Worm (Caenorhabditis elegans) whole organism, L2 larva: Measurements from ENCODE around the gene cwn-1.

Experiments
- C34F6.9 ChIP-seq: fragments of 150-350 bp; optimal IDR thresholded peaks from 2 replicates; lab custom pipeline; 2014; ENCODE audit warnings: missing biosample characterization, missing genetic modification characterization
- F13H6.1 ChIP-seq: sonication (generic microtip); optimal IDR thresholded peaks from 2 replicates; lab custom pipeline; 2016; ENCODE audit warnings: missing genetic modification characterization, missing compliant biosample characterization
- R02D3.7 ChIP-seq: fragments of 150-350 bp; optimal IDR thresholded peaks from 2 replicates; lab custom pipeline; 2014; ENCODE audit warnings: missing biosample characterization, missing genetic modification characterization
- Y55F3AM.14 ChIP-seq: fragments of 200-800 bp; sonication (Bioruptor generic); optimal IDR thresholded peaks from 2 replicates; lab custom pipeline; 2018; ENCODE audit warnings: mild to moderate bottlenecking, missing genetic modification characterization, missing compliant biosample characterization
- ZK546.5 ChIP-seq: sonication (generic microtip); optimal IDR thresholded peaks from 2 replicates; lab custom pipeline; 2017; ENCODE audit warnings: missing biosample characterization, missing genetic modification characterization
- alr-1 ChIP-seq: fragments of 150-350 bp; optimal IDR thresholded peaks from 2 replicates; lab custom pipeline; 2014; ENCODE audit warnings: missing biosample characterization, missing genetic modification characterization
- aly-2 ChIP-seq: fragments of 150-350 bp; optimal IDR thresholded peaks from 2 replicates; lab custom pipeline; 2014; ENCODE audit warnings: missing biosample characterization, missing genetic modification characterization
- ama-1 ChIP-seq: fragments of 150-350 bp; optimal IDR thresholded peaks from 2 replicates; lab custom pipeline; 2018; ENCODE audit warnings: inconsistent platforms
- blmp-1 ChIP-seq: sonication (generic microtip); optimal IDR thresholded peaks from 2 replicates; lab custom pipeline; 2017; ENCODE audit warnings: missing genetic modification characterization, mild to moderate bottlenecking, missing compliant biosample characterization, antibody characterized with exemption, moderate library complexity; ENCODE audit not compliant: insufficient read depth
- ceh-16 ChIP-seq: fragments of 150-350 bp; optimal IDR thresholded peaks from 2 replicates; lab custom pipeline; 2014; ENCODE audit warnings: missing biosample characterization, missing genetic modification characterization
- ceh-82 ChIP-seq: fragments of 150-350 bp; optimal IDR thresholded peaks from 2 replicates; lab custom pipeline; 2014; ENCODE audit warnings: missing biosample characterization, missing genetic modification characterization
- crh-2 ChIP-seq: sonication (generic microtip); optimal IDR thresholded peaks from 2 replicates; lab custom pipeline; 2017; ENCODE audit warnings: missing biosample characterization, missing genetic modification characterization
- dmd-4 ChIP-seq: sonication (generic microtip); optimal IDR thresholded peaks from 2 replicates; lab custom pipeline; 2017; ENCODE audit warnings: missing biosample characterization, missing genetic modification characterization
- egl-27 ChIP-seq: sonication (generic microtip); optimal IDR thresholded peaks from 3 replicates; lab custom pipeline; 2017; ENCODE audit warnings: missing biosample characterization, missing genetic modification reagents, missing genetic modification characterization
- elt-1 ChIP-seq: fragments of 150-350 bp; optimal IDR thresholded peaks from 2 replicates; lab custom pipeline; 2014; ENCODE audit warnings: missing biosample characterization, missing genetic modification characterization
- elt-3 ChIP-seq: sonication (generic microtip); optimal IDR thresholded peaks from 2 replicates; lab custom pipeline; 2017; ENCODE audit warnings: missing biosample characterization, missing genetic modification characterization
- fos-1 ChIP-seq: fragments of 150-350 bp; optimal IDR thresholded peaks from 2 replicates; lab custom pipeline; 2014; ENCODE audit warnings: missing biosample characterization, missing genetic modification characterization
- gmeb-1 ChIP-seq: fragments of 150-350 bp; optimal IDR thresholded peaks from 2 replicates; lab custom pipeline; 2014; ENCODE audit warnings: missing biosample characterization, missing genetic modification characterization
- lin-11 ChIP-seq: fragments of 150-350 bp; sonication (generic microtip); optimal IDR thresholded peaks from 2 replicates; lab custom pipeline; 2014; ENCODE audit warnings: missing biosample characterization, missing genetic modification characterization, inconsistent platforms, mixed read lengths
- lin-13 ChIP-seq: fragments of 150-350 bp; optimal IDR thresholded peaks from 2 replicates; lab custom pipeline; 2014; ENCODE audit warnings: missing biosample characterization, missing genetic modification reagents, missing genetic modification characterization
- lsy-2 ChIP-seq, 2 experiments: fragments of 150-350 bp in 1 of 2; sonication (generic microtip) in 1 of 2; optimal IDR thresholded peaks; 2 replicates each; lab custom pipeline; 2014 to 2017; ENCODE audit warnings: missing biosample characterization in 2 of 2, missing genetic modification characterization in 2 of 2
- mab-5 ChIP-seq: fragments of 150-350 bp; optimal IDR thresholded peaks from 2 replicates; lab custom pipeline; 2014; ENCODE audit warnings: missing biosample characterization, missing genetic modification characterization
- nhr-129 ChIP-seq: fragments of 150-350 bp; optimal IDR thresholded peaks from 2 replicates; lab custom pipeline; 2014; ENCODE audit warnings: missing biosample characterization, missing genetic modification characterization
- nhr-21 ChIP-seq: fragments of 150-350 bp; optimal IDR thresholded peaks from 2 replicates; lab custom pipeline; 2014; ENCODE audit warnings: missing biosample characterization, missing genetic modification characterization
- nhr-23 ChIP-seq: fragments of 150-350 bp; optimal IDR thresholded peaks from 2 replicates; lab custom pipeline; 2014; ENCODE audit warnings: missing biosample characterization, missing genetic modification reagents, missing genetic modification characterization
- nhr-237 ChIP-seq: fragments of 150-350 bp; optimal IDR thresholded peaks from 2 replicates; lab custom pipeline; 2014; ENCODE audit warnings: missing biosample characterization, missing genetic modification characterization
- nhr-25 ChIP-seq: fragments of 150-350 bp; sonication (generic microtip); optimal IDR thresholded peaks from 3 replicates; lab custom pipeline; 2014; ENCODE audit warnings: missing biosample characterization, missing genetic modification characterization
- nhr-6 ChIP-seq: fragments of 150-350 bp; optimal IDR thresholded peaks from 2 replicates; lab custom pipeline; 2014; ENCODE audit warnings: missing biosample characterization, missing genetic modification characterization
- nhr-77 ChIP-seq: fragments of 150-350 bp; optimal IDR thresholded peaks from 2 replicates; lab custom pipeline; 2014; ENCODE audit warnings: missing biosample characterization, missing genetic modification characterization
- peb-1 ChIP-seq: fragments of 150-350 bp; optimal IDR thresholded peaks from 2 replicates; lab custom pipeline; 2014; ENCODE audit warnings: missing biosample characterization, missing genetic modification characterization
- sem-4 ChIP-seq: fragments of 150-350 bp; optimal IDR thresholded peaks from 2 replicates; lab custom pipeline; 2014; ENCODE audit warnings: missing biosample characterization, missing genetic modification reagents, missing genetic modification characterization
- sma-3 ChIP-seq: sonication (generic microtip); optimal IDR thresholded peaks from 2 replicates; lab custom pipeline; 2016; ENCODE audit warnings: missing genetic modification reagents, missing genetic modification characterization, missing compliant biosample characterization
- sma-9 ChIP-seq, 2 experiments: fragments of 150-350 bp in 1 of 2; sonication (generic microtip) in 1 of 2; optimal IDR thresholded peaks; 2 replicates each; lab custom pipeline; 2014 to 2016; ENCODE audit warnings: missing genetic modification characterization in 2 of 2, mild to moderate bottlenecking in 1 of 2, missing biosample characterization in 1 of 2, missing compliant biosample characterization in 1 of 2, missing genetic modification reagents in 1 of 2, moderate library complexity in 1 of 2
- snpc-4 ChIP-seq: fragments of 150-350 bp; optimal IDR thresholded peaks from 2 replicates; lab custom pipeline; 2014; ENCODE audit warnings: missing biosample characterization, missing genetic modification characterization
- unc-55 ChIP-seq: fragments of 150-350 bp; sonication (generic microtip); optimal IDR thresholded peaks from 3 replicates; lab custom pipeline; 2014; ENCODE audit warnings: missing biosample characterization, missing genetic modification reagents, missing genetic modification characterization
- unc-62 ChIP-seq: fragments of 150-350 bp; optimal IDR thresholded peaks from 2 replicates; lab custom pipeline; 2014; ENCODE audit warnings: missing biosample characterization, missing genetic modification reagents, missing genetic modification characterization
- ztf-11 ChIP-seq: sonication (generic microtip); optimal IDR thresholded peaks from 2 replicates; lab custom pipeline; 2017; ENCODE audit warnings: missing biosample characterization, missing genetic modification characterization

The cwn-1 gene

DNA sequence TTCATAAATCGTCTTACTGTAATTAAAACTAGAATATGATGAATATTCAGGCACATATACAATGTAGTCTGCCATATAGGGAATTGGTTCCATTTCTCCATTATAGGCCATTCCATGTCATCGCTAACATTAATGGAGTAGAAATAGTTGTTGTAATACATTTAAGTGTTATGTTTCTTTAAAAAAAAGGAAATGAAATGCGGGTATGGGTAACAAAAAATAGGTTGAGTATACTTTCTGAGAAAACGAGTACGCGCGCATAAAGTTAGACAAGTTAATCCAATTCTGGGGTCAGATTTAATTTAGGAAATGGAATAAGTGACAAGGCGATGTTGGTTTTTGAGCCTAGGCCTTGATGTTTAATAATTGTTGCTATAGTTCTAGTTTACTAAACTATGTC, 40.3 kb upstream of the cwn-1 start, which contains the start of gene T01D1.7:
Gene T01D1.7, minus strand, starts transcription at position 101 of the 400 bp plus-strand sequence.
- no peak for TF ChIP-seq mab-5 (tag; lab: Kevin White, UChicago)
- TF ChIP-seq ceh-82 = no peak
- TF ChIP-seq Y55F3AM.14 (GFP tag; lab: Kevin White, UChicago) = no peak
- no peak for TF ChIP-seq peb-1 (tag; lab: Kevin White, UChicago)
- TF ChIP-seq sma-9 (GFP tag; optimal IDR thresholded peaks at IDR 0.05; lab: Kevin White, UChicago) = peak; percentile 0
- TF ChIP-seq sma-9 (tag; optimal IDR thresholded peaks at IDR 0.05; lab: Kevin White, UChicago) = no peak
- peak; percentile 23 for TF ChIP-seq nhr-21 (tag; lab: Kevin White, UChicago)
- TF ChIP-seq nhr-25 (tag; lab: Kevin White, UChicago) = no peak
- no peak for TF ChIP-seq lin-13 (GFP tag; lab: Kevin White, UChicago)

DNA sequence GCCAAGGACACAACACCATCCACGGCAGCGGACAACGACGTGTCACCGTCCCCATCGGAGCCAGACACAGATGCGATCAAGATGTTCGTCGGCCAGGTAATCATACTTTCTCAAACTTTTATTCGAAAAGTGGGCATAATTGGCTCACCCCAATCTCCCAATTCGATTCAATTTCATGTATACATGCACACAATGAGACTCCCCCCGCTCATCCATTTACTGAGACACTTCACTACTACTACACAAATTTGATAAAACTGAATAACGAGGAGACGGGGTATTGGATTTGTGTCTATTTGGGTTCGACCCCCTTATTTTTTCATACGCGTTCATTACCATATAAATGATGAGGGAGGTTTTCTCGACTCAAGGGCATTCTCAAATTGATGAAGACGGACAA, 29.8 kb upstream of the cwn-1 start:
- TF ChIP-seq crh-2 (tag; lab: Kevin White, UChicago) (no peak), nhr-6 (no peak), blmp-1 (tag; lab: Kevin White, UChicago) (no peak)
- TF ChIP-seq, all 48 proteins: peak for 0

DNA sequence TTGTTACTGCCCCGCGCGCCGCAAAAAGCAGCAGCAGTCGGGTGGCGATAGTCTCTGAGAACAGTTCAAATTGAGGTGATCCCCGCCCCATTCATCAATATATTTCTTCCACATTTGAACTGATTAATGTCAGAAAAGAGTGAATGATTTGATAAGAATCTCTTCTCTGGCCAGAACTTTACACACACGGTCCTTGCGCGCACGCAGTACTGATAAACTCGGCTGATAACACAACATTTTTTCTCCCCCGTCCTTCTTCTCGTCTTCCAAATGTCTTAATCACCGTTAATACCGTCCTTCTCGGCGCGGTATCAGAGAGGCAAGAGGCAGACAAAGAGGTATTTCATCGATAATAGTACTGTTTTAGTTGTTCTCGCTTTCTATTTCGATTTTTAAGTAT, 28.8 kb upstream of the cwn-1 start, which contains the start of gene etr-1:
Gene etr-1, plus strand, starts transcription at position 193 of the 400 bp plus-strand sequence.
- TF ChIP-seq lsy-2 (tag; optimal IDR thresholded peaks at IDR 0.05; lab: Kevin White, UChicago) (peak in 1 of 2 experiments; percentile 10), sma-3 (peak; percentile 49), sma-9 (GFP tag; optimal IDR thresholded peaks at IDR 0.05; lab: Kevin White, UChicago) (peak; percentile 67), sma-9 (tag; optimal IDR thresholded peaks at IDR 0.05; lab: Kevin White, UChicago) (no peak), crh-2 (tag; lab: Kevin White, UChicago) (peak; percentile 61), nhr-237 (tag; lab: Kevin White, UChicago) (no peak), gmeb-1 (tag; lab: Kevin White, UChicago) (peak; percentile 16), nhr-21 (tag; lab: Kevin White, UChicago) (peak; percentile 56), ZK546.5 (tag; lab: Kevin White, UChicago) (no peak), F13H6.1 (peak; percentile 47), blmp-1 (tag; lab: Kevin White, UChicago) (peak; percentile 70), nhr-6 (no peak), unc-62 (no peak), fos-1 (tag; lab: Kevin White, UChicago) (peak; percentile 99), egl-27 (tag; lab: Kevin White, UChicago) (peak; percentile 10)
- TF ChIP-seq, all 48 proteins: peak for 10

DNA sequence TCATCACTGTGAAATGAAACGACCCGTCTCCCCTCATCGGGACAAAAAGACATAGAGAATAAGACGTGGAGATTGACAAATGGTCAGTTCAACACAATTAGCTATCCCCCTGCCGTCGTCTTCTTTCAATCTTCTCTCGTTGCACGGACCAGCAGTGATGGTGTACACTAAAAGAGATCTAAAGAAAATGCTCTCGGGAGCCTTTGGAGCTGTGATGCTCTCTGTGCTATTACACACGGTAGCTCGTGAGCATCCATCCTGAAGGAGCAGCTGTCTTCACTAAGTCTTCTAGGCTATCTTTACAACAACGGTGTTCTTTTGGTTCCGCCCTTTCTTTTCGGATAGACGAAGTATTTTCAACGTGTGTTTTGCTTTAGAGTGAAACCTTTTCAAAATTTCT, 27.9 kb upstream of the cwn-1 start:
- TF ChIP-seq lsy-2 (tag; optimal IDR thresholded peaks at IDR 0.05; lab: Kevin White, UChicago) (peak in 1 of 2 experiments; percentile 36), sma-9 (GFP tag; optimal IDR thresholded peaks at IDR 0.05; lab: Kevin White, UChicago) (peak; percentile 46), sma-9 (tag; optimal IDR thresholded peaks at IDR 0.05; lab: Kevin White, UChicago) (no peak), unc-55 (GFP tag; lab: Kevin White, UChicago) (no peak), F13H6.1 (peak; percentile 78), nhr-129 (tag; lab: Kevin White, UChicago) (peak; percentile 64), ceh-82 (no peak), peb-1 (tag; lab: Kevin White, UChicago) (no peak)
- TF ChIP-seq, all 48 proteins: peak for 4

DNA sequence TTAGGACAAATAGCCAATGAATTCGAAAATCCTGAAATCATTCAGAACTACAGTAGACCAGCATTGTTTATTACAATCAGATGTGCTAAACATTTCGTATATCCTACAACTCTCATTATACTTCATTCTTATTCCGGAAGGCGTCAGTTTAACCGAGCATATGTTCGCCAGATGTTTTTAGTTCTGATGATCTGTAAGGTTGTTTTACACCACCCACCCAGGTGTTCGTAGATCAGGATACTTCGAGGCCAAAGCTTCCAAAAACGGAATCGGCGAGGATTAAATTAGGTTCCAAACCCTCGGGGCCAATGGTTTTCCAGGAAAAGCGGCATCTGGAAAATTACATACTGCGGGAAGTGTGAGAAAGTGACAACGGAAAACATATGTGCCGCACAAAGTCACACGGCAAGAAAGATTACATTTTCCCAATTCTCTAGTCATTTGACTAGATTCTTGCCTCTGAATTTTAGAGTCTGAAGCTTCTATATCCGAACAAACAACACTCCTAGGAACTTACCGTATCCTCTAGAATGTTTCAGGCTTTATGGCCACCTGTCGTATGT, 27.2 kb upstream of the cwn-1 start:
- no peak for TF ChIP-seq R02D3.7
- TF ChIP-seq egl-27 (tag; lab: Kevin White, UChicago) = no peak
- TF ChIP-seq sma-9 (GFP tag; optimal IDR thresholded peaks at IDR 0.05; lab: Kevin White, UChicago) = peak; percentile 29
- TF ChIP-seq sma-9 (tag; optimal IDR thresholded peaks at IDR 0.05; lab: Kevin White, UChicago) = no peak
- peak; percentile 14 for TF ChIP-seq lin-11 (tag; lab: Kevin White, UChicago)
- TF ChIP-seq lsy-2 (tag; optimal IDR thresholded peaks at IDR 0.05; lab: Kevin White, UChicago) = peak in 1 of 2 experiments; percentile 26
- TF ChIP-seq, all 48 proteins: peak for 3

DNA sequence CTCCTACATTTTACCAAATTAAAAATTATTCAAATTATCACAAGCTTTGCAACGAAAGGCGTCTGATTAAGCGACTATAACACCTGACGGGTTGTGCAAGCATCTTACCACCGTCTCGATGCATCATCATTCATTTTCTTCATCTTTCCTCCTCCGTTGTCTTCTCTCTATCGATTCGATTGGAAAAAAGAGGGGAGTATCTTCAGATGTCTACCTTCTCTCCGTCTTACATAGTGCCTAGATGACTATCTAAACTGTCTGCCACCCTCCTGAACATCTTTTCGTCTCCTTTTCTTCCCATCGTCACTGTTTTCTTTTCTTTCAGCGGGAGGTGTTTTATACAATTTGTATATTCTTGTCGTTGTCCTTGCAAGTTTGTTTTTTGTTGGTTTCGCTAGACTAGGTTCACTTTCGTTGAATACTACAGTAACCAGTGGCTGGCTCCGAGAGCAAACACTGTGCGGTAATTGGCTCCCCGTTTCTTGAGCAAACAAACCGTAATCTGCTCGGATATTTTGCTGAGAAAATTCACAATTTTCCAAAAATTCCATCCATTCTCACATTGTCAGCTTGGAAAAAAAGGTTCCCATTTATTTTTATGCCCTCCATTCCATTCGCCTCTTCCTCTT, 26.0 kb upstream of the cwn-1 start:
- TF ChIP-seq C34F6.9 (tag; lab: Kevin White, UChicago) = peak; percentile 45
- no peak for TF ChIP-seq aly-2 (tag; lab: Kevin White, UChicago)
- TF ChIP-seq ZK546.5 (tag; lab: Kevin White, UChicago) = no peak
- no peak for TF ChIP-seq unc-62
- TF ChIP-seq ama-1 (lab: Kevin White, UChicago) = no peak
- no peak for TF ChIP-seq elt-3 (tag; lab: Kevin White, UChicago)
- TF ChIP-seq sem-4 (tag; lab: Kevin White, UChicago) = no peak
- TF ChIP-seq elt-1 (tag; lab: Kevin White, UChicago) = no peak
- no peak for TF ChIP-seq peb-1 (tag; lab: Kevin White, UChicago)
- no peak for TF ChIP-seq ceh-16 (tag; lab: Kevin White, UChicago)
- no peak for TF ChIP-seq nhr-21 (tag; lab: Kevin White, UChicago)
- no peak for TF ChIP-seq nhr-77 (tag; lab: Kevin White, UChicago)
- TF ChIP-seq sma-3 = peak; percentile 5
- TF ChIP-seq alr-1 (tag; lab: Kevin White, UChicago) = no peak
- TF ChIP-seq nhr-23 (tag; lab: Kevin White, UChicago) = no peak
- TF ChIP-seq blmp-1 (tag; lab: Kevin White, UChicago) = peak; percentile 35
- no peak for TF ChIP-seq snpc-4 (tag; lab: Kevin White, UChicago)
- TF ChIP-seq sma-9 (GFP tag; optimal IDR thresholded peaks at IDR 0.05; lab: Kevin White, UChicago) = peak; percentile 39
- TF ChIP-seq sma-9 (tag; optimal IDR thresholded peaks at IDR 0.05; lab: Kevin White, UChicago) = no peak
- TF ChIP-seq dmd-4 (tag; lab: Kevin White, UChicago) = no peak
- peak; percentile 13 for TF ChIP-seq lin-13 (GFP tag; lab: Kevin White, UChicago)
- TF ChIP-seq egl-27 (tag; lab: Kevin White, UChicago) = no peak
- TF ChIP-seq ztf-11 (tag; lab: Kevin White, UChicago) = no peak
